Fruit fly (Drosophila melanogaster) whole organism, wandering third instar larva: ENCODE data around the gene CG6244.

ENCODE experiments used
- Abd-B ChIP-seq: fragments of >200 bp; optimal IDR thresholded peaks from 2 replicates; lab custom pipeline; 2017; ENCODE audit warnings: missing biosample characterization, missing genetic modification characterization
- CG32264 ChIP-seq: fragments of 200-800 bp; sonication (Bioruptor generic); optimal IDR thresholded peaks from 2 replicates; lab custom pipeline; 2016; ENCODE audit warnings: missing biosample characterization, missing genetic modification characterization
- CG9705 ChIP-seq: fragments of 200-800 bp; sonication (Bioruptor generic); optimal IDR thresholded peaks from 2 replicates; lab custom pipeline; 2018; ENCODE audit warnings: missing biosample characterization, mild to moderate bottlenecking, missing genetic modification characterization
- CrebA ChIP-seq: fragments of 200-800 bp; sonication (Bioruptor generic); optimal IDR thresholded peaks from 2 replicates; lab custom pipeline; 2016; ENCODE audit warnings: missing biosample characterization, mild to moderate bottlenecking, missing genetic modification characterization, borderline replicate concordance
- Dfd ChIP-seq: fragments of >200 bp; optimal IDR thresholded peaks from 2 replicates; lab custom pipeline; 2017; ENCODE audit warnings: missing biosample characterization, missing genetic modification characterization
- HLH106 ChIP-seq: fragments of 200-800 bp; optimal IDR thresholded peaks from 3 replicates; lab custom pipeline; 2019; ENCODE audit warnings: missing biosample characterization, mild to moderate bottlenecking, missing genetic modification characterization, moderate library complexity
- Hnf4 ChIP-seq: fragments of 200-800 bp; sonication (Bioruptor generic); optimal IDR thresholded peaks from 2 replicates; lab custom pipeline; 2016; ENCODE audit warnings: missing biosample characterization, mild to moderate bottlenecking, missing genetic modification characterization
- Hr78 ChIP-seq: fragments of >200 bp; optimal IDR thresholded peaks from 2 replicates; lab custom pipeline; 2017; ENCODE audit warnings: missing biosample characterization, missing genetic modification characterization
- Hr83 ChIP-seq: fragments of 200-300 bp; sonication (Bioruptor generic); optimal IDR thresholded peaks from 2 replicates; lab custom pipeline; 2016; ENCODE audit warnings: missing biosample characterization, mild to moderate bottlenecking, missing genetic modification characterization, moderate library complexity; ENCODE audit not compliant: poor library complexity, severe bottlenecking
- Jra ChIP-seq: sonication (Bioruptor generic); optimal IDR thresholded peaks from 2 replicates; lab custom pipeline; 2016; ENCODE audit warnings: missing biosample characterization, missing genetic modification characterization
- Mio ChIP-seq: sonication (Bioruptor generic); optimal IDR thresholded peaks from 2 replicates; lab custom pipeline; 2016; ENCODE audit warnings: missing biosample characterization, missing genetic modification characterization
- Myc ChIP-seq: fragments of >200 bp; optimal IDR thresholded peaks from 2 replicates; lab custom pipeline; 2017
- N ChIP-seq: fragments of >200 bp; optimal IDR thresholded peaks from 2 replicates; lab custom pipeline; 2018; ENCODE audit warnings: missing biosample characterization, missing external identifiers, missing genetic modification characterization
- OdsH ChIP-seq: fragments of 200-800 bp; sonication (Bioruptor generic); optimal IDR thresholded peaks from 2 replicates; lab custom pipeline; 2016; ENCODE audit warnings: missing biosample characterization, mild to moderate bottlenecking, missing genetic modification characterization
- Rel ChIP-seq, 2 experiments: fragments of 200-800 bp; sonication (Bioruptor generic) in 1 of 2; optimal IDR thresholded peaks; 2 replicates in 1 of 2; 3 replicates in 1 of 2; lab custom pipeline; 2016 to 2019; ENCODE audit warnings: mild to moderate bottlenecking in 2 of 2, missing biosample characterization in 2 of 2, missing genetic modification characterization in 2 of 2, moderate library complexity in 1 of 2
- Sp1 ChIP-seq: fragments of 200-800 bp; sonication (Bioruptor generic); optimal IDR thresholded peaks from 3 replicates; lab custom pipeline; 2019; ENCODE audit warnings: missing biosample characterization, mild to moderate bottlenecking, missing genetic modification characterization, moderate library complexity
- Vsx2 ChIP-seq: fragments of 200-300, 225-300 bp; sonication (Bioruptor generic); optimal IDR thresholded peaks from 2 replicates; lab custom pipeline; 2018; ENCODE audit warnings: missing biosample characterization, missing genetic modification characterization; ENCODE audit not compliant: partially characterized antibody
- br ChIP-seq: fragments of 200-800 bp; sonication (Bioruptor generic); optimal IDR thresholded peaks from 2 replicates; lab custom pipeline; 2016; ENCODE audit warnings: missing biosample characterization, missing genetic modification characterization
- brk ChIP-seq: fragments of 200-800 bp; sonication (Bioruptor generic); optimal IDR thresholded peaks from 2 replicates; lab custom pipeline; 2016; ENCODE audit warnings: missing biosample characterization, mild to moderate bottlenecking, missing genetic modification characterization
- dl ChIP-seq, 2 experiments: fragments of 175-275, 200-275 bp in 1 of 2; fragments of 200-275 bp in 1 of 2; sonication (Bioruptor generic); optimal IDR thresholded peaks; lab custom pipeline; 2018; ENCODE audit warnings: mild to moderate bottlenecking in 2 of 2, missing biosample characterization in 2 of 2, missing genetic modification characterization in 2 of 2, moderate library complexity in 2 of 2; ENCODE audit not compliant: partially characterized antibody in 2 of 2, insufficient read depth in 1 of 2
- dmrt93B ChIP-seq: fragments of 200-800 bp; sonication (Bioruptor generic); optimal IDR thresholded peaks from 2 replicates; lab custom pipeline; 2018; ENCODE audit warnings: missing biosample characterization, mild to moderate bottlenecking, missing genetic modification characterization
- dsf ChIP-seq: sonication (Bioruptor generic); optimal IDR thresholded peaks from 2 replicates; lab custom pipeline; 2016; ENCODE audit warnings: missing biosample characterization, missing genetic modification characterization, borderline replicate concordance
- foxo ChIP-seq, 2 experiments: fragments of 200-800 bp; sonication (Bioruptor generic); optimal IDR thresholded peaks; 2 replicates in 1 of 2; 3 replicates in 1 of 2; lab custom pipeline; 2016 to 2017; ENCODE audit warnings: missing biosample characterization in 2 of 2, missing genetic modification characterization in 2 of 2
- h ChIP-seq: fragments of 200-800 bp; sonication (Bioruptor generic); optimal IDR thresholded peaks from 3 replicates; lab custom pipeline; 2016; ENCODE audit warnings: missing biosample characterization, mild to moderate bottlenecking, missing genetic modification characterization
- jim ChIP-seq: fragments of 175-275, 200-325 bp; sonication (Bioruptor generic); optimal IDR thresholded peaks from 2 replicates; lab custom pipeline; 2016; ENCODE audit warnings: missing biosample characterization, mild to moderate bottlenecking, missing genetic modification characterization
- lola ChIP-seq: fragments of >200 bp; optimal IDR thresholded peaks from 2 replicates; lab custom pipeline; 2017; ENCODE audit warnings: missing biosample characterization, missing genetic modification characterization
- pan ChIP-seq: fragments of >200 bp; optimal IDR thresholded peaks from 2 replicates; lab custom pipeline; 2017
- psq ChIP-seq: fragments of 200-800 bp; sonication (Bioruptor generic); optimal IDR thresholded peaks from 3 replicates; lab custom pipeline; 2017; ENCODE audit warnings: missing biosample characterization, mild to moderate bottlenecking, missing genetic modification characterization, moderate library complexity
- rgr ChIP-seq: fragments of 200-800 bp; sonication (Bioruptor generic); optimal IDR thresholded peaks from 3 replicates; lab custom pipeline; 2016; ENCODE audit warnings: missing biosample characterization, mild to moderate bottlenecking, missing genetic modification characterization
- sage ChIP-seq: fragments of 200-800 bp; sonication (Bioruptor generic); optimal IDR thresholded peaks from 2 replicates; lab custom pipeline; 2016; ENCODE audit warnings: missing biosample characterization, mild to moderate bottlenecking, missing genetic modification characterization
- sv ChIP-seq: fragments of 200-800 bp; sonication (Bioruptor generic); optimal IDR thresholded peaks from 3 replicates; lab custom pipeline; 2016; ENCODE audit warnings: missing biosample characterization, missing genetic modification characterization
- tai ChIP-seq: sonication (Bioruptor generic); optimal IDR thresholded peaks from 2 replicates; lab custom pipeline; 2016; ENCODE audit warnings: missing biosample characterization, missing genetic modification characterization
- usp ChIP-seq: fragments of >200 bp; optimal IDR thresholded peaks from 2 replicates; lab custom pipeline; 2017; ENCODE audit warnings: missing biosample characterization, missing genetic modification characterization
- woc ChIP-seq: sonication (Bioruptor generic); optimal IDR thresholded peaks from 2 replicates; lab custom pipeline; 2016; ENCODE audit warnings: missing biosample characterization, mild to moderate bottlenecking, missing genetic modification characterization

Gene CG6244

DNA sequence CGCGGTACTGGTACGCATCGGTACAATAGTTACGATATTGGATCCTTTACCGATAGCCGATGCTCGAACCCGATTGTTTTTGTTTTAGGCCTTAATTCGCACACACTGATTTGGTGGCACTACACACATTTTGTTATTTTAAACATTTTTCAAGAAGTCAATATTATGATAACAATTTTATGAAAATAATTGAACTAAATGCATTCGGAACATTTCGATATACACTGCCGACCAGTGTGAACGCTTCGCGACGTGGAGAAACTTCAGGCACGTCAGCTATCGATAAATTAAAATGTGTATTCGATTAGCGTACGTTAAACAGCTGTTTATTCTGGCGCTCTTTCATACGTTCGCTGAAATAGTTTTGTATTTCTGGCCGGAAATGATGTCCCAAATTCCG is 24.0 kb downstream of the CG6244 start, which contains the start of gene CG12713:
Gene CG12713 (plus strand): TSS at position 319 of the 400 bp plus-strand sequence.
- TF ChIP-seq h: peak; percentile 19
- no peak for TF ChIP-seq Jra
- TF ChIP-seq Myc (lab: Kevin White, UChicago): peak; percentile 91
- TF ChIP-seq woc (GFP tag; lab: Kevin White, UChicago): peak; percentile 44
- peak; percentile 21 for TF ChIP-seq tai (GFP tag; lab: Kevin White, UChicago)
- no peak for TF ChIP-seq sv (GFP tag; lab: Kevin White, UChicago)
- TF ChIP-seq Mio: no peak
- TF ChIP-seq psq (GFP tag; lab: Kevin White, UChicago): no peak
- peak; percentile 26 for TF ChIP-seq Hnf4

DNA sequence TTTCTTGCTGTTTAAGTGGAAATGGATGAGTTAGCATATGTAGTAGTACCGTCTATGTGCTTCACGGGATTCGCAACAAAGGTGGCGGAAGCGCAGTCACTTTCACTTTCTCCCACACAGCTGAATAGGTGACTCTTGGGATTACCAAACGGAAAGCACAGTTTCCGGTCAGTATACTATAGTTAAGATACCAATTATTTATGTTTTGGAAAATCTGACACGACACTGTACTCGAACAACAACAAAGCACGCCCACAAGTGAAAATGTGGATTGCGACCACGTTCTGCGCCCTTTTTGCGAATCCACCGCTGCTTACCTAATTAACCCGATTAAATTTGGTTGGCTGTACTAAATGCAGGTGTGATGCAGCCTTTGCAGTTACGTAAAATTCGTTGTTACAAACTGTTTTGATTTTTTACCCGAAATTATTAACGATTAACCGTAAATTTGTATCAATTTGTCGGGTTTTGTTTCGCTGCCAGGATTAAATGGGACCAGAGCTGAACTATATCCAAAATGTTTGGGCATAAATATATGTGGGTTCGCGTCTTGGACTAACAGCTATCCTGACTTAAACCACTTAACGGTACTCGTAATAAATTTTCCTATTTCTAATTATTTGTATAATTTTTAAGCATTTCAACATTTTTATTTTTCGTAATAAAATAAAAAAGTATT is 26.9 kb downstream of the CG6244 start, which contains the start of gene CG18081:
Gene CG18081 (minus strand): TSS at position 512 of the 679 bp plus-strand sequence.
- TF ChIP-seq OdsH (GFP tag; lab: Kevin White, UChicago) (no peak), Hr83 (no peak), Myc (lab: Kevin White, UChicago) (no peak), dsf (GFP tag; lab: Kevin White, UChicago) (no peak), jim (GFP tag; lab: Kevin White, UChicago) (no peak), sv (GFP tag; lab: Kevin White, UChicago) (no peak), CrebA (GFP tag; lab: Kevin White, UChicago) (no peak)

DNA sequence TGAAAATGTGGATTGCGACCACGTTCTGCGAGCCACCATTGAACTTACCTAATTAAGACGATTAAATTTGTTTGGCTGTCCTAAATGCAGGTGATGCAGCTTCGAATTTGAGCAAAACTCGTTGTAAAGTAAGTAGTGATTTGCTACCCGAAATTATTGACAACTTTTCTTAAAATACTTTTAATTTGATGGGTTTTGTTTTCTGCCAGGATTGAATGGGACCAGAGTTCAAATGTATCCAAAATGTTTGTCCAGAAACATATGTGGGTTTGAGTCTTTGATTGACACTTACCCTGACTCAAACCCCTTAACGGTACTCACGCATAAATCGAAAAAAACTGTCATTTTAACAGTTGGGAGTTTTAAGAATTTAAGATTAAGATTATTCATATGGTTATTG is 29.1 kb downstream of the CG6244 start, which contains the start of gene CG15715:
Gene CG15715 (minus strand): TSS at position 274 of the 400 bp plus-strand sequence.
- TF ChIP-seq Hnf4 (no peak), Hr78 (no peak), dsf (GFP tag; lab: Kevin White, UChicago) (no peak), lola (GFP tag; lab: Kevin White, UChicago) (no peak), tai (GFP tag; lab: Kevin White, UChicago) (no peak), usp (GFP tag; lab: Kevin White, UChicago) (no peak), Abd-B (GFP tag; lab: Kevin White, UChicago) (no peak), dl (GFP tag; optimal IDR thresholded peaks at IDR 0.05; lab: Kevin White, UChicago; ENCODE audit: insufficient read depth in 1 of 2, partially characterized antibody in 2 of 2) (no peak)

DNA sequence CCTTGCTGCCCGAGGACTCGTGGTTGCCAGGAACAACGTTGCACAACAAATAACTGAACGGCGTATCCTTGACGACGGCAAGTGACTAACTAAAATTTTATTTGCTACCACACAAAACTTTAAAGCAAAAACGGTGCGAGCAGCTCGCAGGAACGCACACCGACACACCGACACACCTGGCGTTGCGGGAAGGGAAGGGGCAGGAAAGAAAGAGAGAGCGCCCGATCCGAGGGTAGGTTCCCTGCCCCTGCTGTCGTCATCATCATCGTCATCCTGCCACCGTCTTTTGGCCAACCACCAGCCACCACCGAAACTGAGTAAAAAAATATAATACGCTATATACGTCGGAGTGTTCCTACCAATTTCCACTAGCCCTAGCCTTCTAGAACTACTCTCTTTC is 35.8 kb downstream of the CG6244 start, which contains the start of gene meru:
Gene meru (minus strand): TSS at position 101 of the 400 bp plus-strand sequence.
- TF ChIP-seq sage (GFP tag; lab: Kevin White, UChicago) (no peak), Jra (no peak), Sp1 (GFP tag; lab: Kevin White, UChicago) (no peak), HLH106 (no peak), tai (GFP tag; lab: Kevin White, UChicago) (no peak), N (GFP tag; lab: Kevin White, UChicago) (no peak), brk (GFP tag; lab: Kevin White, UChicago) (no peak), dmrt93B (GFP tag; lab: Kevin White, UChicago) (no peak), CG9705 (GFP tag; lab: Kevin White, UChicago) (no peak), pan (lab: Kevin White, UChicago) (no peak), foxo (GFP tag; optimal IDR thresholded peaks at IDR 0.05; lab: Kevin White, UChicago) (no peak), Hnf4 (no peak), rgr (GFP tag; lab: Kevin White, UChicago) (no peak), Dfd (GFP tag; lab: Kevin White, UChicago) (no peak), lola (GFP tag; lab: Kevin White, UChicago) (no peak), dl (GFP tag; optimal IDR thresholded peaks at IDR 0.05; lab: Kevin White, UChicago; ENCODE audit: insufficient read depth in 1 of 2, partially characterized antibody in 2 of 2) (no peak), h (no peak)

DNA sequence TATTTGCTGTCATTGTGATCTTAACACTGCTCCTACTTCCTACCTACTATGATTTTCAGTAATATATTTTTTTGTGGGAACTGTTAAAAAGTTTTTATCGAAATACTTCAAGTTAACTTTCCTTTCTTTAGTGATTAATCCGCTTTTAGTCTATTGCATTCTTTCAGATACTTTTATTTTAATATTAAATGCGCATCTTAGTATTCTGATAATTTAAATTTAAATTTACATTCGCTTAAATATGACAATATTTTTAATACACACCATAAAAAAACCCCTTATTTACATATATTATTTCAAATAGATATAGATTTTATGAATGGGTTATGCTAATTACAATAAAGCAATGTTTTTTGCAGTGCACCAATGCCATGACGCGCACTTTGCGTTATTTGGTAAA is 36.5 kb downstream of the CG6244 start:
- TF ChIP-seq lola (GFP tag; lab: Kevin White, UChicago): no peak
- TF ChIP-seq jim (GFP tag; lab: Kevin White, UChicago): no peak
- TF ChIP-seq Vsx2 (GFP tag; lab: Kevin White, UChicago): no peak
- no peak for TF ChIP-seq psq (GFP tag; lab: Kevin White, UChicago)
- no peak for TF ChIP-seq Rel (GFP tag; optimal IDR thresholded peaks at IDR 0.05; lab: Kevin White, UChicago)
- no peak for TF ChIP-seq Rel (tag; optimal IDR thresholded peaks at IDR 0.05; lab: Kevin White, UChicago)
- TF ChIP-seq sage (GFP tag; lab: Kevin White, UChicago): no peak
- TF ChIP-seq br (GFP tag; lab: Kevin White, UChicago): no peak
- no peak for TF ChIP-seq Hr78
- no peak for TF ChIP-seq sv (GFP tag; lab: Kevin White, UChicago)
- no peak for TF ChIP-seq Myc (lab: Kevin White, UChicago)
- TF ChIP-seq CG32264 (GFP tag; lab: Kevin White, UChicago): no peak
- no peak for TF ChIP-seq OdsH (GFP tag; lab: Kevin White, UChicago)
- no peak for TF ChIP-seq rgr (GFP tag; lab: Kevin White, UChicago)
- no peak for TF ChIP-seq HLH106
